Worm (Caenorhabditis elegans): ENCODE results near the gene srbc-78.

ce11 chrV:20527493-20527892 lies 38.5 kb upstream of the srbc-78 start, which contains the start of gene Y38H6C.13:
- no peak for TF ChIP-seq F13H6.1 (tag; optimal IDR thresholded peaks at IDR 0.05)
- TF ChIP-seq elt-3 (tag; optimal IDR thresholded peaks at IDR 0.05): no peak
- no peak for TF ChIP-seq nhr-23 (tag; optimal IDR thresholded peaks at IDR 0.05)
- TF ChIP-seq skn-1 (tag; optimal IDR thresholded peaks at IDR 0.05): no peak
- TF ChIP-seq gmeb-1 (tag; optimal IDR thresholded peaks at IDR 0.05): no peak
- no peak for TF ChIP-seq lsy-2 (tag; optimal IDR thresholded peaks at IDR 0.05)
- no peak for TF ChIP-seq nhr-11 (tag; optimal IDR thresholded peaks at IDR 0.05)
- TF ChIP-seq unc-62 (GFP tag; optimal IDR thresholded peaks at IDR 0.05): no peak
- TF ChIP-seq fos-1 (tag; optimal IDR thresholded peaks at IDR 0.05): no peak
- TF ChIP-seq nhr-12 (tag; optimal IDR thresholded peaks at IDR 0.05): no peak
- no peak for TF ChIP-seq dmd-4 (tag; optimal IDR thresholded peaks at IDR 0.05)

All from whole organism, L2 larva.